Worm (Caenorhabditis elegans) whole organism, late embryonic: ENCODE results near the gene lec-3.

Experiments
- C08G9.2 ChIP-seq: sonication (generic microtip); optimal IDR thresholded peaks from 2 replicates; lab custom pipeline; 2016; ENCODE audit warnings: mild to moderate bottlenecking, missing genetic modification characterization, moderate library complexity, missing compliant biosample characterization
- C38D4.7 ChIP-seq: fragments of 200-800 bp; sonication (Bioruptor generic); optimal IDR thresholded peaks from 2 replicates; lab custom pipeline; 2018; ENCODE audit warnings: mild to moderate bottlenecking, missing genetic modification characterization, moderate library complexity, missing compliant biosample characterization
- F13H6.1 ChIP-seq: sonication (generic microtip); optimal IDR thresholded peaks from 2 replicates; lab custom pipeline; 2016; ENCODE audit warnings: missing genetic modification characterization, missing compliant biosample characterization
- K02D7.2 ChIP-seq: sonication (generic microtip); optimal IDR thresholded peaks from 2 replicates; lab custom pipeline; 2017; ENCODE audit warnings: mild to moderate bottlenecking, missing genetic modification characterization, missing compliant biosample characterization
- T23F11.4 ChIP-seq: fragments of 200-800 bp; sonication (Bioruptor generic); optimal IDR thresholded peaks from 2 replicates; lab custom pipeline; 2018; ENCODE audit warnings: mild to moderate bottlenecking, missing genetic modification characterization, missing compliant biosample characterization
- Y22D7AL.16 ChIP-seq: sonication (generic microtip); optimal IDR thresholded peaks from 2 replicates; lab custom pipeline; 2016; ENCODE audit warnings: missing genetic modification characterization, missing compliant biosample characterization
- ceh-18 ChIP-seq: sonication (generic microtip); optimal IDR thresholded peaks from 2 replicates; lab custom pipeline; 2016; ENCODE audit warnings: missing genetic modification characterization, missing compliant biosample characterization
- ceh-22 ChIP-seq: sonication (generic microtip); optimal IDR thresholded peaks from 2 replicates; lab custom pipeline; 2017; ENCODE audit warnings: missing biosample characterization, missing genetic modification characterization
- ceh-24 ChIP-seq: sonication (generic microtip); optimal IDR thresholded peaks from 2 replicates; lab custom pipeline; 2016; ENCODE audit warnings: mild to moderate bottlenecking, missing genetic modification characterization, missing compliant biosample characterization
- ceh-30 ChIP-seq: fragments of 150-350 bp; optimal IDR thresholded peaks from 2 replicates; lab custom pipeline; 2014; ENCODE audit warnings: missing biosample characterization, missing genetic modification characterization
- ceh-31 ChIP-seq: sonication (generic microtip); optimal IDR thresholded peaks from 2 replicates; lab custom pipeline; 2016; ENCODE audit warnings: missing genetic modification characterization, missing compliant biosample characterization
- ceh-9 ChIP-seq: sonication (generic microtip); optimal IDR thresholded peaks from 2 replicates; lab custom pipeline; 2016; ENCODE audit warnings: mild to moderate bottlenecking, missing genetic modification characterization, inconsistent platforms, missing compliant biosample characterization
- che-1 ChIP-seq: sonication (generic microtip); optimal IDR thresholded peaks from 2 replicates; lab custom pipeline; 2016; ENCODE audit warnings: mild to moderate bottlenecking, missing genetic modification characterization, missing compliant biosample characterization
- dve-1 ChIP-seq: sonication (generic microtip); optimal IDR thresholded peaks from 2 replicates; lab custom pipeline; 2017; ENCODE audit warnings: antibody characterized with exemption, mild to moderate bottlenecking, missing genetic modification characterization, missing compliant biosample characterization
- elt-2 ChIP-seq: sonication (generic microtip); optimal IDR thresholded peaks from 2 replicates; lab custom pipeline; 2016; ENCODE audit warnings: missing genetic modification reagents, missing genetic modification characterization, missing compliant biosample characterization
- eyg-1 ChIP-seq: sonication (generic microtip); optimal IDR thresholded peaks from 2 replicates; lab custom pipeline; 2016; ENCODE audit warnings: missing genotype, missing genetic modification characterization, missing compliant biosample characterization
- fax-1 ChIP-seq: sonication (generic microtip); optimal IDR thresholded peaks from 2 replicates; lab custom pipeline; 2016; ENCODE audit warnings: missing genotype, missing genetic modification characterization, missing compliant biosample characterization
- fkh-10 ChIP-seq: fragments of 150-350 bp; optimal IDR thresholded peaks from 2 replicates; lab custom pipeline; 2014; ENCODE audit warnings: missing biosample characterization, missing genetic modification reagents, missing genetic modification characterization
- gmeb-2 ChIP-seq: sonication (generic microtip); optimal IDR thresholded peaks from 2 replicates; lab custom pipeline; 2016; ENCODE audit warnings: missing genetic modification characterization, inconsistent platforms, missing compliant biosample characterization
- hlh-15 ChIP-seq: sonication (generic microtip); optimal IDR thresholded peaks from 2 replicates; lab custom pipeline; 2016; ENCODE audit warnings: missing genetic modification characterization, missing compliant biosample characterization
- hlh-30 ChIP-seq: sonication (generic microtip); optimal IDR thresholded peaks from 2 replicates; lab custom pipeline; 2017; ENCODE audit warnings: antibody characterized with exemption, missing genetic modification characterization, missing compliant biosample characterization; ENCODE audit not compliant: insufficient read depth
- hlh-6 ChIP-seq: sonication (generic microtip); optimal IDR thresholded peaks from 2 replicates; lab custom pipeline; 2016; ENCODE audit warnings: missing genotype, missing genetic modification characterization, missing compliant biosample characterization
- hlh-8 ChIP-seq: sonication (generic microtip); optimal IDR thresholded peaks from 2 replicates; lab custom pipeline; 2016; ENCODE audit warnings: missing genotype, missing genetic modification characterization, missing compliant biosample characterization
- lin-11 ChIP-seq: fragments of 200-800 bp; sonication (Bioruptor generic); optimal IDR thresholded peaks from 2 replicates; lab custom pipeline; 2018; ENCODE audit warnings: mild to moderate bottlenecking, missing genetic modification characterization, missing compliant biosample characterization
- madf-2 ChIP-seq: sonication (generic microtip); optimal IDR thresholded peaks from 2 replicates; lab custom pipeline; 2017; ENCODE audit warnings: missing genetic modification characterization, missing compliant biosample characterization
- nfya-1 ChIP-seq: sonication (generic microtip); optimal IDR thresholded peaks from 2 replicates; lab custom pipeline; 2017; ENCODE audit warnings: missing genetic modification characterization, mild to moderate bottlenecking, missing compliant biosample characterization, antibody characterized with exemption, moderate library complexity
- nhr-11 ChIP-seq: fragments of 150-350 bp; optimal IDR thresholded peaks from 2 replicates; lab custom pipeline; 2014; ENCODE audit warnings: missing biosample characterization, missing genetic modification characterization
- nhr-232 ChIP-seq: sonication (generic microtip); optimal IDR thresholded peaks from 2 replicates; lab custom pipeline; 2016; ENCODE audit warnings: missing genetic modification characterization, missing compliant biosample characterization
- odd-2 ChIP-seq: sonication (generic microtip); optimal IDR thresholded peaks from 2 replicates; lab custom pipeline; 2017; ENCODE audit warnings: antibody characterized with exemption, mild to moderate bottlenecking, missing genetic modification characterization, missing compliant biosample characterization
- pax-1 ChIP-seq: fragments of 150-350 bp; optimal IDR thresholded peaks from 2 replicates; lab custom pipeline; 2014; ENCODE audit warnings: missing biosample characterization, missing genetic modification characterization
- pha-2 ChIP-seq: sonication (generic microtip); optimal IDR thresholded peaks from 2 replicates; lab custom pipeline; 2017; ENCODE audit warnings: mild to moderate bottlenecking, missing genetic modification characterization, missing compliant biosample characterization
- pha-4 ChIP-seq: fragments of 150-350 bp; optimal IDR thresholded peaks from 2 replicates; lab custom pipeline; 2018; ENCODE audit warnings: missing biosample characterization, missing genetic modification reagents, missing genetic modification characterization
- ref-2 ChIP-seq: sonication (generic microtip); optimal IDR thresholded peaks from 2 replicates; lab custom pipeline; 2016; ENCODE audit warnings: missing genetic modification characterization, missing compliant biosample characterization
- rnt-1 ChIP-seq: sonication (generic microtip); optimal IDR thresholded peaks from 2 replicates; lab custom pipeline; 2016; ENCODE audit warnings: missing genetic modification characterization, missing compliant biosample characterization
- sox-4 ChIP-seq: sonication (generic microtip); optimal IDR thresholded peaks from 2 replicates; lab custom pipeline; 2017; ENCODE audit warnings: mild to moderate bottlenecking, missing genetic modification characterization, inconsistent platforms, missing compliant biosample characterization
- ttx-3 ChIP-seq: sonication (generic microtip); optimal IDR thresholded peaks from 2 replicates; lab custom pipeline; 2016; ENCODE audit warnings: missing genetic modification reagents, missing genetic modification characterization, missing compliant biosample characterization
- unc-3 ChIP-seq, 2 experiments: fragments of 200-800 bp in 1 of 2; sonication (Bioruptor generic) in 1 of 2; sonication (generic microtip) in 1 of 2; conservative IDR thresholded peaks in 1 of 2; optimal IDR thresholded peaks in 1 of 2; 2 replicates each; pipeline versions ENCODE4 v1.3.6 to Lab custom; 2016 to 2022; ENCODE audit warnings: missing compliant biosample characterization in 2 of 2, missing genetic modification characterization in 2 of 2, missing genetic modification reagents in 1 of 2
- unc-55 ChIP-seq: sonication (generic microtip); optimal IDR thresholded peaks from 2 replicates; lab custom pipeline; 2017; ENCODE audit warnings: missing biosample characterization, missing genetic modification reagents, missing genetic modification characterization
- unc-86 ChIP-seq: sonication (generic microtip); optimal IDR thresholded peaks from 2 replicates; lab custom pipeline; 2016; ENCODE audit warnings: missing genetic modification characterization, missing compliant biosample characterization
- zip-5 ChIP-seq: sonication (generic microtip); optimal IDR thresholded peaks from 2 replicates; lab custom pipeline; 2016; ENCODE audit warnings: missing genetic modification characterization, missing compliant biosample characterization
- ztf-16 ChIP-seq: sonication (generic microtip); optimal IDR thresholded peaks from 2 replicates; lab custom pipeline; 2017; ENCODE audit warnings: missing genetic modification characterization, missing compliant biosample characterization

lec-3 gene

ce11 chrII:9970438-9971092, 20.3 kb upstream of the lec-3 start, which contains the start of gene R53.5:
TSS of gene R53.5 (minus strand) at chrII:9970488.
- TF ChIP-seq F13H6.1 (no peak), elt-2 (tag; lab: Kevin White, UChicago) (no peak), lin-11 (no peak), pha-2 (tag; lab: Kevin White, UChicago) (no peak), fkh-10 (GFP tag; lab: Kevin White, UChicago) (no peak)
- TF ChIP-seq, all 69 proteins: peak for 0

ce11 chrII:9974210-9974609, 16.7 kb upstream of the lec-3 start:
- no peak for TF ChIP-seq ceh-9
- no peak for TF ChIP-seq odd-2 (tag; lab: Kevin White, UChicago)
- TF ChIP-seq K02D7.2 = no peak
- no peak for TF ChIP-seq nhr-232 (tag; lab: Kevin White, UChicago)
- TF ChIP-seq elt-2 (tag; lab: Kevin White, UChicago) = peak; percentile 65

ce11 chrII:9974967-9975366, 15.9 kb upstream of the lec-3 start, which contains the start of gene aakg-5:
TSS of gene aakg-5 (minus strand) at chrII:9975125.
- TF ChIP-seq eyg-1 (tag; lab: Kevin White, UChicago) (no peak), gmeb-2 (no peak), fax-1 (no peak), nfya-1 (peak; percentile 25), ceh-22 (no peak), hlh-6 (tag; lab: Kevin White, UChicago) (no peak), C08G9.2 (no peak), unc-86 (tag; lab: Kevin White, UChicago) (no peak), unc-3 (GFP tag; conservative IDR thresholded peaks at IDR 0.05; lab: Robert Waterston, UW) (no peak), unc-3 (tag; optimal IDR thresholded peaks at IDR 0.05; lab: Kevin White, UChicago) (no peak), pha-2 (tag; lab: Kevin White, UChicago) (no peak), rnt-1 (tag; lab: Kevin White, UChicago) (no peak), hlh-15 (tag; lab: Kevin White, UChicago) (no peak), ref-2 (tag; lab: Kevin White, UChicago) (no peak), hlh-30 (no peak), C38D4.7 (GFP tag; lab: Kevin White, UChicago) (no peak), T23F11.4 (GFP tag; lab: Kevin White, UChicago) (no peak), pax-1 (tag; lab: Kevin White, UChicago) (no peak), nhr-11 (tag; lab: Kevin White, UChicago) (no peak), hlh-8 (tag; lab: Kevin White, UChicago) (no peak), fkh-10 (GFP tag; lab: Kevin White, UChicago) (no peak), madf-2 (tag; lab: Kevin White, UChicago) (no peak), pha-4 (tag; lab: Kevin White, UChicago) (no peak), ztf-16 (tag; lab: Kevin White, UChicago) (no peak), ceh-30 (tag; lab: Kevin White, UChicago) (no peak), ceh-31 (tag; lab: Kevin White, UChicago) (peak; percentile 19), ceh-24 (tag; lab: Kevin White, UChicago) (no peak), dve-1 (tag; lab: Kevin White, UChicago) (peak; percentile 11), sox-4 (tag; lab: Kevin White, UChicago) (no peak), zip-5 (tag; lab: Kevin White, UChicago) (no peak), ceh-18 (tag; lab: Kevin White, UChicago) (peak; percentile 43), che-1 (no peak), ttx-3 (no peak), Y22D7AL.16 (tag; lab: Kevin White, UChicago) (no peak), ceh-9 (no peak), unc-55 (GFP tag; lab: Kevin White, UChicago) (peak; percentile 22)
